Worm (Caenorhabditis elegans): ENCODE results near the gene F14D7.14.
"Not testable (repeated sequence)": the region's sequence is repeated elsewhere in the genome, so short reads cannot be mapped to it uniquely, and the experiment has no call there.

Gene F14D7.14

ce11 chrV:14290636-14291035 lies 19.1 kb upstream of the F14D7.14 start, which contains the start of gene F14D7.18:
Gene F14D7.18 (minus strand): TSS chrV:14290736.
- no peak for TF ChIP-seq dmd-4 (tag; optimal IDR thresholded peaks at IDR 0.05; ENCODE audit: borderline replicate concordance)

- TF ChIP-seq ceh-31 (tag; optimal IDR thresholded peaks at IDR 0.05) (no peak), hlh-15 (tag; optimal IDR thresholded peaks at IDR 0.05) (no peak), K02D7.2 (tag; optimal IDR thresholded peaks at IDR 0.05) (no peak), pha-2 (tag; optimal IDR thresholded peaks at IDR 0.05) (no peak)
Observed at ce11 chrV:14293667-14294194, 16.0 kb upstream of the F14D7.14 start, which contains the start of gene F14D7.2. Gene F14D7.2 (minus strand): TSS chrV:14293717.

- TF ChIP-seq hlh-30 (tag; optimal IDR thresholded peaks at IDR 0.05; ENCODE audit: insufficient read depth) (no peak), lim-6 (tag; optimal IDR thresholded peaks at IDR 0.05) (no peak), ama-1 (optimal IDR thresholded peaks at IDR 0.05) (no peak), ceh-22 (tag; optimal IDR thresholded peaks at IDR 0.05) (no peak), K02D7.2 (tag; optimal IDR thresholded peaks at IDR 0.05) (no peak)
Observed at ce11 chrV:14294396-14294795, 15.3 kb upstream of the F14D7.14 start, which contains the start of gene F14D7.9. Gene F14D7.9 (plus strand): TSS chrV:14294696.

- no peak for TF ChIP-seq unc-3 (GFP tag; conservative IDR thresholded peaks at IDR 0.05)
- TF ChIP-seq unc-3 (tag; optimal IDR thresholded peaks at IDR 0.05): no peak
- TF ChIP-seq pag-3 (tag; optimal IDR thresholded peaks at IDR 0.05; ENCODE audit: borderline replicate concordance): no peak
- TF ChIP-seq unc-86 (tag; optimal IDR thresholded peaks at IDR 0.05): no peak
- TF ChIP-seq dve-1 (tag; optimal IDR thresholded peaks at IDR 0.05): no peak
- TF ChIP-seq elt-4 (tag; optimal IDR thresholded peaks at IDR 0.05): no peak
Observed at ce11 chrV:14296499-14296898, 13.2 kb upstream of the F14D7.14 start, which contains the start of gene F14D7.3. Gene F14D7.3 (plus strand): TSS chrV:14296799.

ce11 chrV:14299569-14300064 lies 10.1 kb upstream of the F14D7.14 start, which contains the start of the genes spig-3 and F14D7.12:
Gene spig-3 (minus strand): TSS chrV:14299669.
Gene F14D7.12 (plus strand): TSS chrV:14300014.
- no peak for TF ChIP-seq ets-4 (tag; optimal IDR thresholded peaks at IDR 0.05)

ce11 chrV:14301076-14301475 lies 8.7 kb upstream of the F14D7.14 start, which contains the start of gene F14D7.6:
Gene F14D7.6 (plus strand): TSS chrV:14301413.
- no peak for TF ChIP-seq T23F11.4 (GFP tag; optimal IDR thresholded peaks at IDR 0.05)
- peak; percentile 21 for TF ChIP-seq elt-2 (tag; optimal IDR thresholded peaks at IDR 0.05)

- TF ChIP-seq pha-2, dve-1, rnt-1 (tag; optimal IDR thresholded peaks at IDR 0.05): not testable (repeated sequence)
Observed at ce11 chrV:14306771-14307170, 3.0 kb upstream of the F14D7.14 start, which contains the start of gene spig-4. Gene spig-4 (minus strand): TSS chrV:14306871.

ce11 chrV:14308164-14308563 lies 1.6 kb upstream of the F14D7.14 start, which contains the start of gene spig-5:
Gene spig-5 (plus strand): TSS chrV:14308464.
- TF ChIP-seq ceh-2 (tag; optimal IDR thresholded peaks at IDR 0.05); T23F11.4 (GFP tag; optimal IDR thresholded peaks at IDR 0.05); fax-1 (tag; optimal IDR thresholded peaks at IDR 0.05): not testable (repeated sequence)

ce11 chrV:14311115-14311514 lies 1.4 kb downstream of the F14D7.14 start, which contains the start of gene ddn-3:
Gene ddn-3 (minus strand): TSS chrV:14311215.
- TF ChIP-seq nfya-1 (tag; optimal IDR thresholded peaks at IDR 0.05): no peak
- TF ChIP-seq pha-2 (tag; optimal IDR thresholded peaks at IDR 0.05): no peak
- TF ChIP-seq pag-3 (tag; optimal IDR thresholded peaks at IDR 0.05; ENCODE audit: borderline replicate concordance): no peak
- TF ChIP-seq zip-5 (tag; optimal IDR thresholded peaks at IDR 0.05): no peak
- no peak for TF ChIP-seq ceh-30 (tag; optimal IDR thresholded peaks at IDR 0.05)
- TF ChIP-seq ceh-45 (GFP tag; IDR thresholded peaks at IDR 0.05): no peak
- TF ChIP-seq hlh-15 (tag; optimal IDR thresholded peaks at IDR 0.05): no peak
- TF ChIP-seq unc-42 (tag; optimal IDR thresholded peaks at IDR 0.05): no peak
- no peak for TF ChIP-seq ceh-31 (tag; optimal IDR thresholded peaks at IDR 0.05)
- no peak for TF ChIP-seq pax-1 (tag; optimal IDR thresholded peaks at IDR 0.05)
- TF ChIP-seq fax-1 (tag; optimal IDR thresholded peaks at IDR 0.05): no peak
- TF ChIP-seq ceh-34 (tag; optimal IDR thresholded peaks at IDR 0.05): no peak
- no peak for TF ChIP-seq pros-1 (tag; optimal IDR thresholded peaks at IDR 0.05)
- TF ChIP-seq ama-1 (optimal IDR thresholded peaks at IDR 0.05): no peak
- no peak for TF ChIP-seq lim-6 (tag; optimal IDR thresholded peaks at IDR 0.05)

Data from whole organism, late embryonic.